Fruit fly (Drosophila melanogaster): ENCODE results near the gene CG43059.

The CG43059 gene

DNA sequence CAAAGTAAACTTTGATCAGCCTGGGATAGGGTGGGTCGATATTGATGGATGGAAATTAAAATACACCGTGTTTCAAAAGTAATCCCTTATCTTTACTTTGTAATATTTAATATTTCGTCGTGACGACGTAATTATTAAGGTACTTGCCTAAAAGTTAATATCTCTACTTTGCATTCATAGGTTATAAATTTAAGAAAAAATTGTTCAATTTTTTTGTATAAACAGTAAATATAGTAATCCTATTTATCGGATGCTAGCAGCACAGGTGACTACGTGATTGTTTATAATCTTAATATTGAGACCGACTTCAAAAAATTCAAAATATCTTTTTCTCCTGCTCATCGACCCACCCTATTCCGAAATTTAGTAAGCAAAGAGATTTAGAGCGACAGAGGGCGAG, 39.4 kb upstream of the CG43059 start (continued):
- TF ChIP-seq Lpt (GFP tag; optimal IDR thresholded peaks at IDR 0.05): no peak
- no peak for TF ChIP-seq Sox15 (GFP tag; optimal IDR thresholded peaks at IDR 0.05)
- no peak for TF ChIP-seq CG6276 (GFP tag; optimal IDR thresholded peaks at IDR 0.05)
- no peak for TF ChIP-seq Sox102F (GFP tag; optimal IDR thresholded peaks at IDR 0.05)
- TF ChIP-seq Ets96B (tag; optimal IDR thresholded peaks at IDR 0.05): no peak
- 0 out of 3 replicates have a peak, but pooled peaks have one; percentile 37 for TF ChIP-seq CG6163 (GFP tag; IDR thresholded peaks at IDR 0.05)
- no peak for TF ChIP-seq lz (GFP tag; optimal IDR thresholded peaks at IDR 0.05)

DNA sequence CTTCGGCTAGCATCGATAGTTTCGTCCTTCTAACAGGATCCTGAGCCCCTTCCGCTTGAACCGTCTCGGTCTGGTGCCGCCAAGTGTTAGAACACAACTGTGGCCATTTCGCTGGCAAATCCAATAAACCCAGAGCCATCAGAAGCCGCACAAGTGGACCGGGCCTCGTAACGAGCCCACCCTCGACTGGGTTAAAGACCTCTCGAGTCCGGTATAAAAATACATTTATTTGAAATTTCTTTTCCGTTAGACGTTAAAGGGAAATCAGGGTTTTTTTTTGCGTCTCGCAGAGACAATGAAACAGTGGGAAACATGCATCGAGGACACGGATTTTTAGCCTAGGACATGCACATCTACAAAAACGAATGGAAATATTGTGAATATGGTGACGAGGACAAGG, 37.4 kb upstream of the CG43059 start, which contains the start of gene Culd:
Gene Culd, minus strand, starts transcription at position 101 of the 400 bp plus-strand sequence.
- TF ChIP-seq Sox15 (GFP tag; optimal IDR thresholded peaks at IDR 0.05) (no peak), CG6854 (GFP tag; optimal IDR thresholded peaks at IDR 0.05) (no peak)

DNA sequence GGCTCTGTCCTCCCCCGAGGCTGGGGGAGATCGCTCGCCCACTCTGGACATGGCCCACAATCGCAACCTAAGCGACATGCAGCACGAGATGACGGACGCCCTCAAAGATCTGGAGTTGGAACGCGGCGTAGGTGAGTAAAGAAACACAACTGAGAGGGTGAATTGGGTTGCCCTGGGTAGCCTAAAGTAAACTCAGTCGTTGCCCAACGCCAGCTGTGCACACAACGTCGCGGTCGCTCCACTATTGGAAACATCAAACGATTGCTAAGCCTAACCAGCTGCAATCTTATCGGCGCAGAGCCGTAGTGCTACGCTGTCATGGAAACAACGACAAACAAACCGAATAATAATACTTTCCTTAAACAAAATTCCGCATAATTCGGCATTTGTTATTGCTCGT, 28.6 kb upstream of the CG43059 start:
- TF ChIP-seq fkh (GFP tag; optimal IDR thresholded peaks at IDR 0.05) (peak; percentile 83), CG1621 (tag; optimal IDR thresholded peaks at IDR 0.05) (no peak)

DNA sequence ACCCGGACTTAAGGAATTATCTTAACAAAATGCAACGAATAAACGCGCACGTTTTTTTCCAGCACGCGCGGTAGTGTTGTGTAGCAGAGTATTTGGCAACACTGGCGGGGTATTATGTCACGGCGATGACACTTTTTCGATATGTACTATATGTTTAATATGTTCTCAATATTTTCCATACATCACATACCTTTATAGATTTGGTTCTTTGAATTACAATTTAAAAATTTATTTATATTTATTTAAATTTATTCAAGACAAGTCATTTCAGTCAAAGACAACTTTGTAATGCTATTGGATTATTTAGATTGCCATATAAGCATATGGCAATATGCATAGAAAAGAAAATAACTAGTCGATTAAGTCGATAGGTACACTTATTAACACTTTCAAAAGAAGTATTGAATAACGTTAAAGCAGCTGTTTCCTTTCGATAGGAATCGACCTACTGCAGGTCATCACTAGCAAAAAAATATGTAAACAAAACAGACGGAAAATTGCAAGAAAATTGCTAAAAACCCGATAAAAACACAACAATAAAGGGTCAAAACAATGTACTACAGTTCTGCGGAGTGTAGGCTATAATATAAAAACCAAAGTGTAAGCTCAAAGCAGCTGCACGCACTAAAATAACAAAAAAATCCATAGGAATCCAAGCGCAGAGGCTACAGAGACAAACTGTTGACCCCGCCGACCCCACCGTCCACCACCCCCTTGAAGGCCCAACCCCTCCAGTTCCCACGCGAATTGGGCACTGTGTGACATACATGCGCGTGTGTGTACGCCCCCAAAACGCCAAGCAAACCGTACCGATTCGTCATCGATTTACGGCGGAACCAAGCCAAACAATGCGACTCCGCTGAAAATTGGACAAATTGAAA, 27.6 kb upstream of the CG43059 start, which contains the start of the genes CG7182 and GAPcenA:
Gene CG7182, minus strand, starts transcription at position 283 of the 881 bp plus-strand sequence.
Gene GAPcenA, plus strand, starts transcription at position 462 of the 881 bp plus-strand sequence.
- TF ChIP-seq acj6 (GFP tag; optimal IDR thresholded peaks at IDR 0.05) (no peak), CG3919 (GFP tag; optimal IDR thresholded peaks at IDR 0.05) (peak; percentile 71), Eip75B (GFP tag; optimal IDR thresholded peaks at IDR 0.05) (no peak), CG10631 (GFP tag; optimal IDR thresholded peaks at IDR 0.05) (peak; percentile 87), CG31627 (GFP tag; optimal IDR thresholded peaks at IDR 0.05) (peak; percentile 63), lz (GFP tag; optimal IDR thresholded peaks at IDR 0.05) (peak; percentile 66), CG8119 (GFP tag; IDR thresholded peaks at IDR 0.05) (peak; percentile 54; the same call in 2 of the 3 replicates), Sox15 (GFP tag; optimal IDR thresholded peaks at IDR 0.05) (peak; percentile 43), vri (GFP tag; optimal IDR thresholded peaks at IDR 0.05) (peak; percentile 90), Hr39 (GFP tag; optimal IDR thresholded peaks at IDR 0.05) (peak; percentile 53), Sox14 (GFP tag; optimal IDR thresholded peaks at IDR 0.05) (peak; percentile 41), CG11294 (GFP tag; IDR thresholded peaks at IDR 0.05) (peak; percentile 23; the same call in 1 of the 2 replicates), CG11762 (GFP tag; optimal IDR thresholded peaks at IDR 0.05; ENCODE audit: insufficient read depth) (peak; percentile 64), CG6163 (GFP tag; IDR thresholded peaks at IDR 0.05) (peak; percentile 75), CG3032 (tag; optimal IDR thresholded peaks at IDR 0.05) (peak; percentile 85), CG34406 (GFP tag; optimal IDR thresholded peaks at IDR 0.05) (peak; percentile 81), Blimp-1 (GFP tag; optimal IDR thresholded peaks at IDR 0.05) (peak; percentile 42), cyc (GFP tag; optimal IDR thresholded peaks at IDR 0.05) (peak; percentile 64), CG7368 (GFP tag; optimal IDR thresholded peaks at IDR 0.05) (peak; percentile 57), Hr4 (GFP tag; optimal IDR thresholded peaks at IDR 0.05) (no peak), salr (GFP tag; optimal IDR thresholded peaks at IDR 0.05) (no peak), CG9139 (GFP tag; optimal IDR thresholded peaks at IDR 0.05) (peak; percentile 26), CG4318 (GFP tag; optimal IDR thresholded peaks at IDR 0.05) (no peak), CG32006 (GFP tag; optimal IDR thresholded peaks at IDR 0.05) (no peak), CG16779 (tag; optimal IDR thresholded peaks at IDR 0.05) (no peak), topi (GFP tag; optimal IDR thresholded peaks at IDR 0.05) (peak; percentile 75), CG15336 (GFP tag; IDR thresholded peaks at IDR 0.05) (peak; percentile 59; the same call in 1 of the 2 replicates), dsx (GFP tag; optimal IDR thresholded peaks at IDR 0.05; ENCODE audit: poor library complexity, severe bottlenecking) (no peak), pdm3 (GFP tag; optimal IDR thresholded peaks at IDR 0.05) (no peak), esn (GFP tag; optimal IDR thresholded peaks at IDR 0.05) (peak; percentile 80), CG1621 (tag; optimal IDR thresholded peaks at IDR 0.05) (peak; percentile 16), fd85E (GFP tag; optimal IDR thresholded peaks at IDR 0.05) (no peak), CG10669 (GFP tag; optimal IDR thresholded peaks at IDR 0.05) (peak; percentile 69), svp (GFP tag) (peak; percentile 97), CG8632 (GFP tag; optimal IDR thresholded peaks at IDR 0.05) (peak; percentile 77), spab (GFP tag; optimal IDR thresholded peaks at IDR 0.05) (peak; percentile 41), fkh (GFP tag; optimal IDR thresholded peaks at IDR 0.05) (peak; percentile 54), Eip78C (GFP tag) (peak; percentile 92), CG6854 (GFP tag; optimal IDR thresholded peaks at IDR 0.05) (peak; percentile 28)

Data from whole organism, prepupa.